Fruit fly (Drosophila melanogaster) whole organism, prepupa: ENCODE data around the gene dlp.
A peak's percentile ranks its signal among the peaks of the same experiment; 100 is the strongest.

Experiments used
- Blimp-1 ChIP-seq: fragments of 200-800 bp; sonication (Bioruptor generic); optimal IDR thresholded peaks from 3 replicates; lab custom pipeline; 2017; ENCODE audit warnings: missing biosample characterization, missing genetic modification characterization, mild to moderate bottlenecking, moderate library complexity, missing genetic modification reagents
- CG10669 ChIP-seq: fragments of 200-800 bp; sonication (Bioruptor generic); optimal IDR thresholded peaks from 3 replicates; lab custom pipeline; 2018; ENCODE audit warnings: missing biosample characterization, mild to moderate bottlenecking, missing genetic modification characterization, moderate library complexity
- CG11294 ChIP-seq: fragments of 200-800 bp; sonication (Bioruptor generic); IDR thresholded peaks from 2 replicates; pipeline ENCODE4 v1.3.6; 2022; ENCODE audit warnings: missing biosample characterization, missing genetic modification characterization
- CG11762 ChIP-seq: fragments of 200-800 bp; sonication (Bioruptor generic); optimal IDR thresholded peaks from 3 replicates; lab custom pipeline; 2016; ENCODE audit warnings: missing biosample characterization, missing genetic modification characterization; ENCODE audit not compliant: insufficient read depth
- CG15336 ChIP-seq: fragments of 200-800 bp; sonication (Bioruptor generic); IDR thresholded peaks from 2 replicates; pipeline ENCODE4 v1.3.6; 2022; ENCODE audit warnings: missing biosample characterization, missing genetic modification characterization
- CG16779 ChIP-seq: fragments of 200-800 bp; sonication (Bioruptor generic); optimal IDR thresholded peaks from 3 replicates; lab custom pipeline; 2017; ENCODE audit warnings: missing biosample characterization, mild to moderate bottlenecking, missing genetic modification characterization
- CG6163 ChIP-seq: fragments of 200-800 bp; sonication (Bioruptor generic); IDR thresholded peaks from 3 replicates; pipeline ENCODE4 v1.3.6; 2022; ENCODE audit warnings: missing biosample characterization, missing genetic modification characterization
- CG6276 ChIP-seq: fragments of 200-800 bp; sonication (Bioruptor generic); optimal IDR thresholded peaks from 2 replicates; lab custom pipeline; 2017; ENCODE audit warnings: missing biosample characterization, mild to moderate bottlenecking, missing genetic modification characterization
- CG6792 ChIP-seq: fragments of 200-800 bp; sonication (Bioruptor generic); optimal IDR thresholded peaks from 3 replicates; lab custom pipeline; 2016; ENCODE audit warnings: missing biosample characterization, missing genetic modification characterization
- CG6808 ChIP-seq: fragments of 200-800 bp; sonication (Bioruptor generic); optimal IDR thresholded peaks from 3 replicates; lab custom pipeline; 2017; ENCODE audit warnings: missing biosample characterization, missing genetic modification characterization, mild to moderate bottlenecking, moderate library complexity, missing genetic modification reagents
- CG6854 ChIP-seq: fragments of 200-800 bp; sonication (Bioruptor generic); optimal IDR thresholded peaks from 2 replicates; lab custom pipeline; 2017; ENCODE audit warnings: missing biosample characterization, mild to moderate bottlenecking, missing genetic modification characterization
- CG7368 ChIP-seq: fragments of 200-800 bp; sonication (Bioruptor generic); optimal IDR thresholded peaks from 3 replicates; lab custom pipeline; 2016; ENCODE audit warnings: missing biosample characterization, missing genetic modification characterization
- CG8119 ChIP-seq: fragments of 200-800 bp; sonication (Bioruptor generic); IDR thresholded peaks from 3 replicates; pipeline ENCODE4 v1.3.6; 2022; ENCODE audit warnings: missing biosample characterization, missing genetic modification characterization
- CG9139 ChIP-seq: fragments of 200-800 bp; sonication (Bioruptor generic); optimal IDR thresholded peaks from 3 replicates; lab custom pipeline; 2017; ENCODE audit warnings: missing biosample characterization, mild to moderate bottlenecking, missing genetic modification characterization
- Eip75B ChIP-seq: fragments of 200-800 bp; sonication (Bioruptor generic); optimal IDR thresholded peaks from 3 replicates; lab custom pipeline; 2016; ENCODE audit warnings: missing biosample characterization, missing genetic modification characterization
- Eip78C ChIP-seq: fragments of 200-800 bp; sonication (Bioruptor generic); peaks from one replicate; lab custom pipeline; 2016; ENCODE audit warnings: missing biosample characterization, missing genetic modification characterization
- Eip93F ChIP-seq: fragments of 200-800 bp; sonication (Bioruptor generic); optimal IDR thresholded peaks from 2 replicates; lab custom pipeline; 2016; ENCODE audit warnings: missing biosample characterization, mild to moderate bottlenecking, missing genetic modification characterization
- Ets21C ChIP-seq: fragments of 200-800 bp; sonication (Bioruptor generic); optimal IDR thresholded peaks from 3 replicates; lab custom pipeline; 2016; ENCODE audit warnings: missing biosample characterization, missing genetic modification characterization
- Ets96B ChIP-seq: fragments of 200-800 bp; optimal IDR thresholded peaks from 2 replicates; lab custom pipeline; 2019; ENCODE audit warnings: missing biosample characterization, mild to moderate bottlenecking, missing genetic modification characterization, moderate library complexity
- Gug ChIP-seq: fragments of 200-800 bp; sonication (Bioruptor generic); IDR thresholded peaks from 2 replicates; pipeline ENCODE4 v1.3.6; 2022; ENCODE audit warnings: missing biosample characterization, missing genetic modification characterization
- Hr38 ChIP-seq: sonication (Bioruptor generic); optimal IDR thresholded peaks from 2 replicates; lab custom pipeline; 2016; ENCODE audit warnings: missing biosample characterization, missing genetic modification characterization
- Hr39 ChIP-seq: fragments of 200-800 bp; sonication (Bioruptor generic); optimal IDR thresholded peaks from 2 replicates; lab custom pipeline; 2016; ENCODE audit warnings: missing biosample characterization, missing genetic modification characterization
- Lpt ChIP-seq: fragments of 200-800 bp; sonication (Bioruptor generic); optimal IDR thresholded peaks from 3 replicates; lab custom pipeline; 2016; ENCODE audit warnings: missing biosample characterization, missing genetic modification characterization
- Met ChIP-seq: fragments of 200-800 bp; sonication (Bioruptor generic); optimal IDR thresholded peaks from 3 replicates; lab custom pipeline; 2016; ENCODE audit warnings: missing biosample characterization, missing genetic modification characterization
- Smox ChIP-seq: fragments of 200-800 bp; sonication (Bioruptor generic); optimal IDR thresholded peaks from 3 replicates; lab custom pipeline; 2016; ENCODE audit warnings: missing biosample characterization, missing genetic modification characterization
- Sox102F ChIP-seq: fragments of 200-800 bp; sonication (Bioruptor generic); optimal IDR thresholded peaks from 2 replicates; lab custom pipeline; 2016; ENCODE audit warnings: missing biosample characterization, mild to moderate bottlenecking, missing genetic modification characterization
- Sox15 ChIP-seq: fragments of 200-800 bp; sonication (Bioruptor generic); optimal IDR thresholded peaks from 3 replicates; lab custom pipeline; 2016; ENCODE audit warnings: missing biosample characterization, missing genetic modification characterization
- cyc ChIP-seq: fragments of 200-800 bp; sonication (Bioruptor generic); optimal IDR thresholded peaks from 3 replicates; lab custom pipeline; 2016; ENCODE audit warnings: missing biosample characterization, missing genetic modification characterization
- dac ChIP-seq: fragments of 200-800 bp; sonication (Bioruptor generic); optimal IDR thresholded peaks from 2 replicates; lab custom pipeline; 2017; ENCODE audit warnings: missing biosample characterization, mild to moderate bottlenecking, missing genetic modification characterization
- dsx ChIP-seq: fragments of 200-800 bp; optimal IDR thresholded peaks from 3 replicates; lab custom pipeline; 2019; ENCODE audit warnings: missing biosample characterization, mild to moderate bottlenecking, missing genetic modification characterization, moderate library complexity; ENCODE audit not compliant: poor library complexity, severe bottlenecking
- eg ChIP-seq: fragments of 200-800 bp; sonication (Bioruptor generic); IDR thresholded peaks from 3 replicates; pipeline ENCODE4 v1.3.6; 2022; ENCODE audit warnings: missing biosample characterization, missing genetic modification characterization
- esn ChIP-seq: fragments of 200-800 bp; sonication (Bioruptor generic); optimal IDR thresholded peaks from 2 replicates; lab custom pipeline; 2016; ENCODE audit warnings: missing biosample characterization, mild to moderate bottlenecking, missing genetic modification characterization, moderate library complexity
- fd85E ChIP-seq: fragments of 200-800 bp; sonication (Bioruptor generic); optimal IDR thresholded peaks from 3 replicates; lab custom pipeline; 2016; ENCODE audit warnings: missing biosample characterization, missing genetic modification characterization
- fkh ChIP-seq: fragments of 200-800 bp; sonication (Bioruptor generic); optimal IDR thresholded peaks from 3 replicates; lab custom pipeline; 2017; ENCODE audit warnings: missing biosample characterization, mild to moderate bottlenecking, missing genetic modification characterization, moderate library complexity
- lz ChIP-seq: fragments of 200-800 bp; sonication (Bioruptor generic); optimal IDR thresholded peaks from 3 replicates; lab custom pipeline; 2016; ENCODE audit warnings: missing biosample characterization, missing genetic modification characterization
- net ChIP-seq: fragments of 200-800 bp; sonication (Bioruptor generic); optimal IDR thresholded peaks from 3 replicates; lab custom pipeline; 2016; ENCODE audit warnings: missing biosample characterization, missing genetic modification characterization
- ss ChIP-seq, 2 experiments: fragments of 200-800 bp; sonication (Bioruptor generic); optimal IDR thresholded peaks; 2 replicates in 1 of 2; 3 replicates in 1 of 2; lab custom pipeline; 2017 to 2018; ENCODE audit warnings: mild to moderate bottlenecking in 2 of 2, missing biosample characterization in 2 of 2, missing genetic modification characterization in 2 of 2, moderate library complexity in 1 of 2
- topi ChIP-seq: fragments of 200-800 bp; sonication (Bioruptor generic); optimal IDR thresholded peaks from 3 replicates; lab custom pipeline; 2016; ENCODE audit warnings: missing biosample characterization, missing genetic modification characterization
- vri ChIP-seq: fragments of 200-800 bp; sonication (Bioruptor generic); optimal IDR thresholded peaks from 3 replicates; lab custom pipeline; 2016; ENCODE audit warnings: missing biosample characterization, mild to moderate bottlenecking, missing genetic modification characterization

The dlp gene

dm6 chr3L:14622457-14622899 is 9.9 kb upstream of the dlp start, which contains the start of gene CG9628 (continued):
- TF ChIP-seq eg (GFP tag; lab: Robert Waterston, UW) (peak; percentile 66; the same call in 2 of the 3 replicates), lz (GFP tag; lab: Kevin White, UChicago) (peak; percentile 30), Eip93F (GFP tag; lab: Kevin White, UChicago) (no peak), net (GFP tag; lab: Kevin White, UChicago) (peak; percentile 40), fkh (GFP tag; lab: Kevin White, UChicago) (peak; percentile 67), CG7368 (GFP tag; lab: Kevin White, UChicago) (peak; percentile 62), topi (GFP tag; lab: Kevin White, UChicago) (peak; percentile 57), CG10669 (GFP tag; lab: Kevin White, UChicago) (peak; percentile 23), CG15336 (peak; percentile 73), CG11762 (GFP tag; lab: Kevin White, UChicago) (peak; percentile 57), dsx (no peak), fd85E (GFP tag; lab: Kevin White, UChicago) (peak; percentile 13), Sox15 (GFP tag; lab: Kevin White, UChicago) (no peak), esn (peak; percentile 41), CG6792 (GFP tag; lab: Kevin White, UChicago) (no peak), Hr39 (GFP tag; lab: Kevin White, UChicago) (no peak), CG8119 (GFP tag; lab: Robert Waterston, UW) (peak; percentile 53; the same call in 1 of the 3 replicates)

- TF ChIP-seq fd85E (GFP tag; lab: Kevin White, UChicago) (no peak), CG15336 (peak; percentile 70; the same call in 1 of the 2 replicates), Hr38 (no peak), CG11294 (GFP tag; lab: Robert Waterston, UW) (peak; percentile 6; the same call in 1 of the 2 replicates), Sox102F (peak; percentile 39), Eip78C (peak; percentile 39), esn (peak; percentile 17), Gug (GFP tag; lab: Robert Waterston, UW) (no peak), CG6276 (peak; percentile 53), CG9139 (GFP tag; lab: Kevin White, UChicago) (peak; percentile 26), Eip75B (GFP tag; lab: Kevin White, UChicago) (peak; percentile 84), eg (GFP tag; lab: Robert Waterston, UW) (peak; percentile 66; the same call in 1 of the 3 replicates), fkh (GFP tag; lab: Kevin White, UChicago) (peak; percentile 83), cyc (GFP tag; lab: Kevin White, UChicago) (no peak), CG6854 (GFP tag; lab: Kevin White, UChicago) (peak; percentile 21), vri (GFP tag; lab: Kevin White, UChicago) (peak; percentile 42), CG8119 (GFP tag; lab: Robert Waterston, UW) (peak; percentile 43; the same call in 1 of the 3 replicates), Met (GFP tag; lab: Kevin White, UChicago) (peak; percentile 3), CG6808 (GFP tag; lab: Kevin White, UChicago) (peak; percentile 52), dsx (peak; percentile 34), Hr39 (GFP tag; lab: Kevin White, UChicago) (no peak), Blimp-1 (peak; percentile 78), CG6163 (GFP tag; lab: Robert Waterston, UW) (peak; percentile 57), dac (GFP tag; lab: Kevin White, UChicago) (peak; percentile 12), ss (GFP tag; optimal IDR thresholded peaks at IDR 0.05; lab: Kevin White, UChicago) (peak; percentile 57 to 93), Ets21C (no peak), Lpt (GFP tag; lab: Kevin White, UChicago) (peak; percentile 43), Ets96B (tag; lab: Kevin White, UChicago) (peak; percentile 20), Smox (GFP tag; lab: Kevin White, UChicago) (no peak), CG16779 (tag; lab: Kevin White, UChicago) (peak; percentile 9)
- TF ChIP-seq, all 60 proteins: peak for 23
Measured at dm6 chr3L:14624425-14625309, 7.7 kb upstream of the dlp start.
